Worm (Caenorhabditis elegans): ENCODE data around the gene Y44A6D.5.

The Y44A6D.5 gene

DNA sequence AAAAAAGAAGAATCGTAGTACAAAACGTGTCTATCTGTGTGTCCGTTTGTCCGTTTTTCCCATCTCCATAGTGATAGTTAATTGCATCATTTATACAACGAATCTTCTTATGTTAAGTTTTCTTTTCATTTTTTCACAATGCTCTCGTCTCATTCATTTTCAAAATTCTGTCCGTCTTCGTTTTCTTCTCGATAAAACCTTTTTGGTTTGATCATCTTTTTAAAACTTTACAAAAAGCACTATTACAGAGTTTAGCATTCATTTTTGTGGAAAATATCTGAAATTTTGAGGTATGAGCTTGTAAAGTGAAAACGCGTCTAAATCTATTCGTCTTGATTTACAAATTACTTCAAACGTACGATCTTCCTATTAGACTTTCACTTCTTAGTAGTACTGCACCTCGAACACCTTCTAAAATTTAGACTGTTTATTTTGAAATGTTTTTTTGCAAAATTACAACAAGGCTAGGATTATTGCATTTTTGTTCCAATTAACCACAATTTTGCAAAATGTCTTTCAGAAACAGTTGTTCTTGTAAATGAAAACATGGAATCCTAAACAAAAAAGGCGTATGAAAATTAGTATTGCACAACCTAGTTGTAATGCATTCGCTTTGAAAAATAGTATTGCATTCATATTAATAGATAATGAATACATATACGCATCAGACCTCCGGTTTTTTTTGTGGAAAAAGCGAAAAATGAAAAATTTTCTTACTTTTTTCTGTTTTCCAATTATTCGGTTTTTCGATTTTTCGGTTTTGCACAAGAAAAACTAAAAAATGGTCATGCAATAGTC, 17.6 kb downstream of the Y44A6D.5 start:
- TF ChIP-seq php-3 (GFP tag; IDR thresholded peaks at IDR 0.05) (no peak), lin-29 (GFP tag; IDR thresholded peaks at IDR 0.05) (no peak), daf-16 (GFP tag; optimal IDR thresholded peaks at IDR 0.05) (no peak), daf-16 (tag; optimal IDR thresholded peaks at IDR 0.05) (peak; percentile 7), zip-2 (tag; optimal IDR thresholded peaks at IDR 0.05) (no peak), R02D3.7 (tag; optimal IDR thresholded peaks at IDR 0.05) (no peak), nhr-237 (tag; optimal IDR thresholded peaks at IDR 0.05) (no peak), mes-2 (tag; optimal IDR thresholded peaks at IDR 0.05; ENCODE audit: poor library complexity, severe bottlenecking) (no peak), fos-1 (tag; optimal IDR thresholded peaks at IDR 0.05) (no peak), aha-1 (tag) (peak; percentile 64), ceh-28 (tag; optimal IDR thresholded peaks at IDR 0.05) (no peak), ceh-62 (tag; optimal IDR thresholded peaks at IDR 0.05) (no peak), nhr-25 (tag; optimal IDR thresholded peaks at IDR 0.05; ENCODE audit: borderline replicate concordance, insufficient read depth) (no peak), cey-2 (tag; optimal IDR thresholded peaks at IDR 0.05; ENCODE audit: borderline replicate concordance, insufficient read depth) (no peak), hif-1 (tag; optimal IDR thresholded peaks at IDR 0.05) (peak; percentile 30 to 52), nhr-48 (tag; optimal IDR thresholded peaks at IDR 0.05) (no peak), ztf-7 (tag; optimal IDR thresholded peaks at IDR 0.05) (no peak), zfp-2 (tag; optimal IDR thresholded peaks at IDR 0.05) (no peak), unc-39 (tag; optimal IDR thresholded peaks at IDR 0.05) (no peak), pha-4 (GFP tag; IDR thresholded peaks at IDR 0.05) (peak; percentile 12; the same call in 1 of the 2 replicates), pha-4 (tag; optimal IDR thresholded peaks at IDR 0.05) (no peak), fkh-10 (GFP tag; optimal IDR thresholded peaks at IDR 0.05) (no peak), lir-3 (tag; optimal IDR thresholded peaks at IDR 0.05) (no peak), lsy-2 (tag; optimal IDR thresholded peaks at IDR 0.05) (no peak), mep-1 (tag; optimal IDR thresholded peaks at IDR 0.05) (peak; percentile 63), hlh-30 (tag; optimal IDR thresholded peaks at IDR 0.05; ENCODE audit: insufficient read depth) (peak; percentile 10), ceh-82 (tag; optimal IDR thresholded peaks at IDR 0.05) (no peak), egl-27 (tag; optimal IDR thresholded peaks at IDR 0.05) (no peak), F49E8.2 (tag; optimal IDR thresholded peaks at IDR 0.05; ENCODE audit: borderline replicate concordance) (no peak), nhr-42 (GFP tag; IDR thresholded peaks at IDR 0.05) (peak; percentile 14; the same call in 1 of the 2 replicates), ztf-11 (tag; optimal IDR thresholded peaks at IDR 0.05) (no peak), madf-5 (GFP tag; IDR thresholded peaks at IDR 0.05) (no peak), daf-19 (GFP tag; conservative IDR thresholded peaks at IDR 0.05) (no peak), dve-1 (tag; optimal IDR thresholded peaks at IDR 0.05; ENCODE audit: insufficient read depth) (peak; percentile 25), zfp-3 (GFP tag; conservative IDR thresholded peaks at IDR 0.05) (no peak), tra-1 (GFP tag; IDR thresholded peaks at IDR 0.05) (no peak), daf-8 (GFP tag; IDR thresholded peaks at IDR 0.05) (no peak), T20F7.1 (GFP tag; optimal IDR thresholded peaks at IDR 0.05) (no peak), tag-97 (GFP tag; IDR thresholded peaks at IDR 0.05) (no peak), spr-1 (tag; optimal IDR thresholded peaks at IDR 0.05) (no peak), dmd-8 (GFP tag; IDR thresholded peaks at IDR 0.05) (no peak), rbr-2 (tag; optimal IDR thresholded peaks at IDR 0.05) (no peak), mxl-3 (GFP tag; optimal IDR thresholded peaks at IDR 0.05) (no peak), ces-1 (GFP tag; optimal IDR thresholded peaks at IDR 0.05) (no peak), F37D6.2 (tag; optimal IDR thresholded peaks at IDR 0.05) (no peak), nhr-102 (tag; optimal IDR thresholded peaks at IDR 0.05) (peak; percentile 59), nhr-76 (tag; optimal IDR thresholded peaks at IDR 0.05) (no peak), nhr-28 (tag; optimal IDR thresholded peaks at IDR 0.05) (no peak), nhr-10 (tag; optimal IDR thresholded peaks at IDR 0.05) (no peak), jun-1 (tag; optimal IDR thresholded peaks at IDR 0.05) (no peak), dpl-1 (GFP tag; optimal IDR thresholded peaks at IDR 0.05) (no peak)

Measured in whole organism, L4 larva.